Worm (Caenorhabditis elegans): ENCODE data around the gene srw-21.

DNA sequence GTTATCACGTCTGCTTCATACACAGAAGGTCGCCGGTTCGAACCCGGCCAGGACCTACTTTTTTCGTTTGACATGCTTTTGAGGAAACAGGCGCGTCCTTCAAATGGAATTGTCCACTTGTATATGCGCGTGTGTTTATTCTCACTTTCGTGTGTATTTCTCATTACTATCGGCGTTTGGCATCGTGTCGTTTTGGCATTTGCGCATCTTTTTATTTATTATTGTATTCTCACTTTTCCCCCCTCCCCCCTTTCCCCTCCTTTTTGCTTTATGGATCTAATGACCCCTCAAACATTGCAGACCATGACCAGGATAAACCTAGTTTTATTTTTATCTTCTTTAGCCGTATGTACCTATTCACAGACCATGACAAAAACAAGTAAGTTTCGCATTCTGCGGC, 29.5 kb downstream of the srw-21 start, which contains the start of gene F21A3.3:
- TF ChIP-seq fkh-10 (GFP tag; optimal IDR thresholded peaks at IDR 0.05), result no peak
- no peak for TF ChIP-seq mep-1 (tag; optimal IDR thresholded peaks at IDR 0.05)
- TF ChIP-seq daf-8 (GFP tag; IDR thresholded peaks at IDR 0.05), result no peak
- TF ChIP-seq unc-62 (GFP tag; optimal IDR thresholded peaks at IDR 0.05 in 1 of 2), result no peak
- TF ChIP-seq unc-62 (tag; optimal IDR thresholded peaks at IDR 0.05), result no peak
- no peak for TF ChIP-seq ceh-44 (GFP tag; IDR thresholded peaks at IDR 0.05)
- TF ChIP-seq nhr-77 (tag; optimal IDR thresholded peaks at IDR 0.05), result no peak
- TF ChIP-seq zag-1 (tag; optimal IDR thresholded peaks at IDR 0.05), result no peak
- no peak for TF ChIP-seq sdz-12 (GFP tag; optimal IDR thresholded peaks at IDR 0.05)
- TF ChIP-seq nhr-237 (tag; optimal IDR thresholded peaks at IDR 0.05), result no peak
- no peak for TF ChIP-seq R02D3.7 (tag; optimal IDR thresholded peaks at IDR 0.05)
- no peak for TF ChIP-seq unc-39 (tag; optimal IDR thresholded peaks at IDR 0.05)
- no peak for TF ChIP-seq zip-11 (GFP tag; IDR thresholded peaks at IDR 0.05)
- TF ChIP-seq hlh-11 (tag; optimal IDR thresholded peaks at IDR 0.05), result no peak
